Fruit fly (Drosophila melanogaster) whole organism, wandering third instar larva: ENCODE measurements around the gene CG18404.

Experiments used
- Abd-B ChIP-seq: fragments of >200 bp; optimal IDR thresholded peaks from 2 replicates; lab custom pipeline; 2017; ENCODE audit warnings: missing biosample characterization, missing genetic modification characterization
- Dfd ChIP-seq: fragments of >200 bp; optimal IDR thresholded peaks from 2 replicates; lab custom pipeline; 2017; ENCODE audit warnings: missing biosample characterization, missing genetic modification characterization
- GATAd ChIP-seq: sonication (Bioruptor generic); optimal IDR thresholded peaks from 2 replicates; lab custom pipeline; 2016; ENCODE audit warnings: missing biosample characterization, missing genetic modification characterization
- Hnf4 ChIP-seq: fragments of 200-800 bp; sonication (Bioruptor generic); optimal IDR thresholded peaks from 2 replicates; lab custom pipeline; 2016; ENCODE audit warnings: missing biosample characterization, mild to moderate bottlenecking, missing genetic modification characterization
- OdsH ChIP-seq: fragments of 200-800 bp; sonication (Bioruptor generic); optimal IDR thresholded peaks from 2 replicates; lab custom pipeline; 2016; ENCODE audit warnings: missing biosample characterization, mild to moderate bottlenecking, missing genetic modification characterization
- Rel ChIP-seq, 2 experiments: fragments of 200-800 bp; sonication (Bioruptor generic) in 1 of 2; optimal IDR thresholded peaks; 2 replicates in 1 of 2; 3 replicates in 1 of 2; lab custom pipeline; 2016 to 2019; ENCODE audit warnings: mild to moderate bottlenecking in 2 of 2, missing biosample characterization in 2 of 2, missing genetic modification characterization in 2 of 2, moderate library complexity in 1 of 2
- dmrt93B ChIP-seq: fragments of 200-800 bp; sonication (Bioruptor generic); optimal IDR thresholded peaks from 2 replicates; lab custom pipeline; 2018; ENCODE audit warnings: missing biosample characterization, mild to moderate bottlenecking, missing genetic modification characterization
- h ChIP-seq: fragments of 200-800 bp; sonication (Bioruptor generic); optimal IDR thresholded peaks from 3 replicates; lab custom pipeline; 2016; ENCODE audit warnings: missing biosample characterization, mild to moderate bottlenecking, missing genetic modification characterization
- lola ChIP-seq: fragments of >200 bp; optimal IDR thresholded peaks from 2 replicates; lab custom pipeline; 2017; ENCODE audit warnings: missing biosample characterization, missing genetic modification characterization
- pan ChIP-seq: fragments of >200 bp; optimal IDR thresholded peaks from 2 replicates; lab custom pipeline; 2017
- psq ChIP-seq: fragments of 200-800 bp; sonication (Bioruptor generic); optimal IDR thresholded peaks from 3 replicates; lab custom pipeline; 2017; ENCODE audit warnings: missing biosample characterization, mild to moderate bottlenecking, missing genetic modification characterization, moderate library complexity
- usp ChIP-seq: fragments of >200 bp; optimal IDR thresholded peaks from 2 replicates; lab custom pipeline; 2017; ENCODE audit warnings: missing biosample characterization, missing genetic modification characterization
- woc ChIP-seq: sonication (Bioruptor generic); optimal IDR thresholded peaks from 2 replicates; lab custom pipeline; 2016; ENCODE audit warnings: missing biosample characterization, mild to moderate bottlenecking, missing genetic modification characterization

DNA sequence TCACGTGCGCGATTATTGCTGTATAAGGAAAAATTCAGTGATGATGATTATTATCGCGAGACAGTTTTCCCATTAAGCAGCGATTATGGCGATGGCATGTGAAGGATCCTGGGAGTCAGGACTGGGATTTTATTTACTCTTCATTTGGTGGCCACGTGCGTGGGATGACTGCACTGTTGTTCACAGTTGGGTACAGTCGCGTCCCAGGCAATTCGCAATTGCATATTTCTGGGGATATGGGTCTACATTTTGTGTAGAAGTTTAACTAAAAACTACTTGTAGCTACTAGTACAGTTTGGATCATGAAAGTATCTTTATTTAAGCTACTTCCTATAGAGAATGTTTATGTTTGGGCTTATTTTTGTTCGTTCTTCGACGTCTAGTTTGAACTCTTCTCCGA, 16.0 kb upstream of the CG18404 start:
- TF ChIP-seq Rel (GFP tag; optimal IDR thresholded peaks at IDR 0.05; lab: Kevin White, UChicago) (no peak), Rel (tag; optimal IDR thresholded peaks at IDR 0.05; lab: Kevin White, UChicago) (no peak), pan (no peak), psq (GFP tag; lab: Kevin White, UChicago) (no peak), OdsH (GFP tag; lab: Kevin White, UChicago) (no peak), GATAd (GFP tag; lab: Kevin White, UChicago) (no peak), lola (GFP tag; lab: Kevin White, UChicago) (no peak), Dfd (GFP tag; lab: Kevin White, UChicago) (no peak), h (GFP tag; lab: Kevin White, UChicago) (no peak), Abd-B (GFP tag; lab: Kevin White, UChicago) (no peak), usp (GFP tag; lab: Kevin White, UChicago) (no peak), dmrt93B (GFP tag; lab: Kevin White, UChicago) (no peak), woc (GFP tag; lab: Kevin White, UChicago) (no peak), Hnf4 (GFP tag; lab: Kevin White, UChicago) (no peak)
